Worm (Caenorhabditis elegans) whole organism, late embryonic: ENCODE results near the gene str-171.
"Not testable (repeated sequence)": the region's sequence is repeated elsewhere in the genome, so short reads cannot be mapped to it uniquely, and the experiment has no call there.

Source experiments
- elt-2 ChIP-seq: sonication (generic microtip); optimal IDR thresholded peaks from 2 replicates; lab custom pipeline; 2016; ENCODE audit warnings: missing genetic modification reagents, missing genetic modification characterization, missing compliant biosample characterization
- syd-9 ChIP-seq: sonication (generic microtip); optimal IDR thresholded peaks from 2 replicates; lab custom pipeline; 2016; ENCODE audit warnings: mild to moderate bottlenecking, missing genetic modification characterization, moderate library complexity, missing compliant biosample characterization
- tbx-2 ChIP-seq: sonication (generic microtip); optimal IDR thresholded peaks from 2 replicates; lab custom pipeline; 2016; ENCODE audit warnings: missing genetic modification characterization, missing compliant biosample characterization
- unc-55 ChIP-seq: sonication (generic microtip); optimal IDR thresholded peaks from 2 replicates; lab custom pipeline; 2017; ENCODE audit warnings: missing biosample characterization, missing genetic modification reagents, missing genetic modification characterization

- not testable (repeated sequence) for TF ChIP-seq elt-2 (tag; lab: Kevin White, UChicago); unc-55 (GFP tag; lab: Kevin White, UChicago); syd-9 (tag; lab: Kevin White, UChicago); tbx-2 (tag; lab: Kevin White, UChicago)
Measured at ce11 chrV:15105893-15106598, 26.3 kb downstream of the str-171 start, which contains the start of gene C01G10.14.
